Fruit fly (Drosophila melanogaster) whole organism, embryonic: ENCODE measurements around the gene ph-p.

Experiments used
- Adf1 ChIP-seq: fragments of 200-800 bp; sonication (Bioruptor generic); IDR thresholded peaks from 2 replicates; pipeline ENCODE4 v1.3.6; 2022; ENCODE audit warnings: missing biosample characterization, missing genetic modification characterization
- Atf6 ChIP-seq: fragments of 200-800 bp; sonication (Bioruptor generic); IDR thresholded peaks from 2 replicates; pipeline ENCODE4 v1.3.6; 2022; ENCODE audit warnings: missing biosample characterization, missing genetic modification characterization
- CG10209 ChIP-seq: fragments of 200-800 bp; sonication (Bioruptor generic); optimal IDR thresholded peaks from 3 replicates; lab custom pipeline; 2017; ENCODE audit warnings: missing biosample characterization, mild to moderate bottlenecking, missing genetic modification characterization, missing genetic modification reagents
- CG10462 ChIP-seq: fragments of 200-800 bp; sonication (Bioruptor generic); optimal IDR thresholded peaks from 2 replicates; lab custom pipeline; 2016; ENCODE audit warnings: missing biosample characterization, missing genetic modification characterization
- CG12104 ChIP-seq: fragments of 200-800 bp; sonication (Bioruptor generic); optimal IDR thresholded peaks from 3 replicates; lab custom pipeline; 2016; ENCODE audit warnings: missing biosample characterization, missing genetic modification characterization
- CG1233 ChIP-seq: fragments of 200-800 bp; sonication (Bioruptor generic); optimal IDR thresholded peaks from 4 replicates; lab custom pipeline; 2018; ENCODE audit warnings: missing biosample characterization, mild to moderate bottlenecking, missing genetic modification characterization
- CG13894 ChIP-seq: fragments of 200-800 bp; sonication (Bioruptor generic); optimal IDR thresholded peaks from 3 replicates; lab custom pipeline; 2018; ENCODE audit warnings: missing biosample characterization, mild to moderate bottlenecking, missing genetic modification characterization, moderate library complexity
- CG16863 ChIP-seq: fragments of 200-800 bp; sonication (Bioruptor generic); optimal IDR thresholded peaks from 3 replicates; lab custom pipeline; 2016; ENCODE audit warnings: missing biosample characterization, missing genetic modification characterization
- CG17186 ChIP-seq: fragments of 200-800 bp; sonication (Bioruptor generic); optimal IDR thresholded peaks from 3 replicates; lab custom pipeline; 2017; ENCODE audit warnings: missing biosample characterization, missing genetic modification reagents, missing genetic modification characterization
- CG1832 ChIP-seq: fragments of 200-800 bp; sonication (Bioruptor generic); optimal IDR thresholded peaks from 2 replicates; lab custom pipeline; 2017; ENCODE audit warnings: missing biosample characterization, mild to moderate bottlenecking, missing genetic modification characterization, inconsistent platforms
- CG18476 ChIP-seq: fragments of 200-800 bp; sonication (Bioruptor generic); optimal IDR thresholded peaks from 2 replicates; lab custom pipeline; 2016; ENCODE audit warnings: missing biosample characterization, mild to moderate bottlenecking, missing genetic modification characterization
- CG2120 ChIP-seq: fragments of 200-800 bp; sonication (Bioruptor generic); optimal IDR thresholded peaks from 3 replicates; lab custom pipeline; 2016; ENCODE audit warnings: missing biosample characterization, missing genetic modification characterization
- CG2678 ChIP-seq: fragments of 200-800 bp; sonication (Bioruptor generic); optimal IDR thresholded peaks from 3 replicates; lab custom pipeline; 2019; ENCODE audit warnings: missing biosample characterization, mild to moderate bottlenecking, missing genetic modification characterization, moderate library complexity
- CG2712 ChIP-seq: fragments of 200-800 bp; optimal IDR thresholded peaks from 3 replicates; lab custom pipeline; 2019; ENCODE audit warnings: missing biosample characterization, mild to moderate bottlenecking, missing genetic modification characterization, moderate library complexity
- CG2889 ChIP-seq: fragments of 200-800 bp; sonication (Bioruptor generic); IDR thresholded peaks from 3 replicates; pipeline ENCODE4 v1.3.6; 2022; ENCODE audit warnings: missing biosample characterization, missing genetic modification characterization
- CG3065 ChIP-seq: fragments of 200-800 bp; sonication (Bioruptor generic); optimal IDR thresholded peaks from 2 replicates; lab custom pipeline; 2016; ENCODE audit warnings: missing biosample characterization, missing genetic modification characterization
- CG32532 ChIP-seq: fragments of 200-800 bp; sonication (Bioruptor generic); IDR thresholded peaks from 2 replicates; pipeline ENCODE4 v1.3.6; 2022; ENCODE audit warnings: missing biosample characterization, missing genetic modification characterization
- CG34224 ChIP-seq: fragments of 200-800 bp; sonication (Bioruptor generic); IDR thresholded peaks from 3 replicates; pipeline ENCODE4 v1.3.6; 2022; ENCODE audit warnings: missing biosample characterization, missing genetic modification characterization; ENCODE audit not compliant: partially characterized antibody
- CG3726 ChIP-seq: fragments of 200-800 bp; sonication (Bioruptor generic); IDR thresholded peaks from 3 replicates; pipeline ENCODE4, ENCODE4 v1.3.6; 2022; ENCODE audit warnings: missing biosample characterization, missing genetic modification characterization
- CG4360 ChIP-seq: fragments of 200-800 bp; sonication (Bioruptor generic); IDR thresholded peaks from 2 replicates; pipeline ENCODE4 v1.3.6; 2022; ENCODE audit warnings: missing biosample characterization, missing genetic modification characterization
- CG6254 ChIP-seq: fragments of 200-800 bp; sonication (Bioruptor generic); optimal IDR thresholded peaks from 3 replicates; lab custom pipeline; 2017; ENCODE audit warnings: mild to moderate bottlenecking, missing biosample characterization, missing genetic modification reagents, missing genetic modification characterization
- CG6765 ChIP-seq: fragments of 200-800 bp; sonication (Bioruptor generic); optimal IDR thresholded peaks from 3 replicates; lab custom pipeline; 2017; ENCODE audit warnings: missing biosample characterization, mild to moderate bottlenecking, missing genetic modification characterization
- CG6854 ChIP-seq: fragments of 200-800 bp; sonication (Bioruptor generic); optimal IDR thresholded peaks from 3 replicates; lab custom pipeline; 2017; ENCODE audit warnings: missing biosample characterization, mild to moderate bottlenecking, missing genetic modification characterization
- CG8281 ChIP-seq: fragments of 200-800 bp; sonication (Bioruptor generic); optimal IDR thresholded peaks from 2 replicates; lab custom pipeline; 2018; ENCODE audit warnings: missing biosample characterization, mild to moderate bottlenecking, missing genetic modification characterization, moderate library complexity
- CG8290 ChIP-seq, 3 experiments: fragments of 200-800 bp; sonication (Bioruptor generic); optimal IDR thresholded peaks; 2 replicates each; lab custom pipeline; 2016 to 2019; ENCODE audit warnings: missing biosample characterization in 3 of 3, missing genetic modification characterization in 3 of 3, mild to moderate bottlenecking in 2 of 3, moderate library complexity in 1 of 3
- CG9876 ChIP-seq: fragments of 200-800 bp; sonication (Bioruptor generic); optimal IDR thresholded peaks from 2 replicates; lab custom pipeline; 2016; ENCODE audit warnings: missing biosample characterization, missing genetic modification characterization
- D ChIP-seq, 2 experiments: fragments of 200-800 bp in 1 of 2; fragments of >200 bp in 1 of 2; sonication (Bioruptor generic) in 1 of 2; optimal IDR thresholded peaks; 2 replicates in 1 of 2; 3 replicates in 1 of 2; lab custom pipeline; 2017; ENCODE audit warnings: mild to moderate bottlenecking in 1 of 2, missing biosample characterization in 1 of 2, missing genetic modification characterization in 1 of 2, missing genetic modification reagents in 1 of 2
- Drgx ChIP-seq: fragments of 200-800 bp; sonication (Bioruptor generic); IDR thresholded peaks from 2 replicates; pipeline ENCODE4 v1.3.6; 2022; ENCODE audit warnings: missing biosample characterization, missing genetic modification characterization
- Elba2 ChIP-seq: fragments of 200-800 bp; sonication (Bioruptor generic); optimal IDR thresholded peaks from 3 replicates; lab custom pipeline; 2016; ENCODE audit warnings: missing biosample characterization, missing genetic modification characterization
- NC2β ChIP-seq: fragments of 200-800 bp; sonication (Bioruptor generic); optimal IDR thresholded peaks from 2 replicates; lab custom pipeline; 2016; ENCODE audit warnings: missing biosample characterization, missing genetic modification characterization
- TFAM ChIP-seq: fragments of 200-800 bp; sonication (Bioruptor generic); optimal IDR thresholded peaks from 2 replicates; lab custom pipeline; 2017; ENCODE audit warnings: missing biosample characterization, missing genetic modification characterization, inconsistent platforms
- Usf ChIP-seq: fragments of 200-800 bp; sonication (Bioruptor generic); optimal IDR thresholded peaks from 2 replicates; lab custom pipeline; 2017; ENCODE audit warnings: missing genotype, missing biosample characterization, missing genetic modification characterization
- ash1 ChIP-seq: fragments of 200-800 bp; sonication (Bioruptor generic); optimal IDR thresholded peaks from 2 replicates; lab custom pipeline; 2018; ENCODE audit warnings: missing biosample characterization, mild to moderate bottlenecking, missing genetic modification characterization
- ato ChIP-seq: fragments of 200-800 bp; sonication (Bioruptor generic); IDR thresholded peaks from 2 replicates; pipeline ENCODE4 v1.3.6; 2022; ENCODE audit warnings: missing biosample characterization, missing genetic modification characterization; ENCODE audit not compliant: partially characterized antibody
- az2 ChIP-seq: fragments of 200-800 bp; sonication (Bioruptor generic); optimal IDR thresholded peaks from 3 replicates; lab custom pipeline; 2016; ENCODE audit warnings: missing biosample characterization, missing genetic modification characterization
- crc ChIP-seq: fragments of 200-800 bp; sonication (Bioruptor generic); optimal IDR thresholded peaks from 2 replicates; lab custom pipeline; 2016; ENCODE audit warnings: missing biosample characterization, missing genetic modification characterization
- cwo ChIP-seq: fragments of 200-800 bp; sonication (Bioruptor generic); optimal IDR thresholded peaks from 3 replicates; lab custom pipeline; 2017; ENCODE audit warnings: missing biosample characterization, missing genetic modification characterization, mild to moderate bottlenecking, moderate library complexity, missing genetic modification reagents
- da ChIP-seq: fragments of 200-800 bp; sonication (Bioruptor generic); optimal IDR thresholded peaks from 2 replicates; lab custom pipeline; 2016; ENCODE audit warnings: missing biosample characterization, missing genetic modification characterization
- dati ChIP-seq: fragments of 200-800 bp; sonication (Bioruptor generic); IDR thresholded peaks from 2 replicates; pipeline ENCODE4 v1.3.6; 2022; ENCODE audit warnings: missing biosample characterization, missing genetic modification characterization
- ftz-f1 ChIP-seq: fragments of 200-800 bp; sonication (Bioruptor generic); optimal IDR thresholded peaks from 2 replicates; lab custom pipeline; 2016; ENCODE audit warnings: missing biosample characterization, missing genetic modification characterization
- jing ChIP-seq: fragments of 200-800 bp; sonication (Bioruptor generic); optimal IDR thresholded peaks from 2 replicates; lab custom pipeline; 2018; ENCODE audit warnings: missing biosample characterization, mild to moderate bottlenecking, missing genetic modification characterization
- ken ChIP-seq: fragments of 200-800 bp; sonication (Bioruptor generic); IDR thresholded peaks from 3 replicates; pipeline ENCODE4 v1.3.6; 2022; ENCODE audit warnings: missing biosample characterization, missing genetic modification characterization
- lilli ChIP-seq: fragments of 200-800 bp; sonication (Bioruptor generic); optimal IDR thresholded peaks from 3 replicates; lab custom pipeline; 2016; ENCODE audit warnings: missing biosample characterization, missing genetic modification characterization
- mirr ChIP-seq: fragments of 200-800 bp; sonication (Bioruptor generic); optimal IDR thresholded peaks from 3 replicates; lab custom pipeline; 2018; ENCODE audit warnings: missing biosample characterization, mild to moderate bottlenecking, missing genetic modification characterization
- mld ChIP-seq: fragments of 200-800 bp; sonication (Bioruptor generic); IDR thresholded peaks from 3 replicates; pipeline ENCODE4 v1.3.6; 2022; ENCODE audit warnings: missing biosample characterization, missing genetic modification characterization; ENCODE audit not compliant: partially characterized antibody
- p53 ChIP-seq: fragments of 200-800 bp; sonication (Bioruptor generic); optimal IDR thresholded peaks from 2 replicates; lab custom pipeline; 2016; ENCODE audit warnings: missing biosample characterization, missing genetic modification characterization
- pzg ChIP-seq: fragments of 200-800 bp; sonication (Bioruptor generic); optimal IDR thresholded peaks from 3 replicates; lab custom pipeline; 2018; ENCODE audit warnings: missing biosample characterization, mild to moderate bottlenecking, missing genetic modification characterization, moderate library complexity
- ssp ChIP-seq: fragments of 200-800 bp; sonication (Bioruptor generic); IDR thresholded peaks from 2 replicates; pipeline ENCODE4 v1.3.6; 2022; ENCODE audit warnings: missing biosample characterization, missing genetic modification characterization
- tna ChIP-seq: fragments of 200-800 bp; sonication (Bioruptor generic); IDR thresholded peaks from 2 replicates; pipeline ENCODE4 v1.3.6; 2022; ENCODE audit warnings: missing biosample characterization, missing genetic modification characterization; ENCODE audit not compliant: partially characterized antibody
- toy ChIP-seq: fragments of 200-800 bp; sonication (Bioruptor generic); IDR thresholded peaks from 2 replicates; pipeline ENCODE4 v1.3.6; 2022; ENCODE audit warnings: missing biosample characterization, missing genetic modification characterization

Gene ph-p

DNA sequence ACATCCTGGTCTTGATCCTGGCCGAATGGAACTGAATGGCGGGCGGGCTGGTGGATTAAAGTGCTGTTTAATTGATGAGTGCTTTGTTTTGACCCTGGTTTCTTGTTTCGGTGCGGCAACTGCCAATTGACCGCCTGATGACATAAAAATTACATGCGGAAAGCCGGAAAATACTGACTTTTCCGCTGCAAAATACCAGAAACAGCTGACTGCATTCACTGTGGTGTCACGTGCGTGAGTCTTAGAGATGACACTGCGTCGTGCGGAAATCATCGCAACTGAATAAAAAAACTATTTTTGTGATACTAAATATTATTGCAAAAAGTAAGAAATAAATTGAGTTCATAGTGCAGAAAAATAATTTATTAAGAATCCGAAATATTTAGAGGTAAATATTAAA lies 11.3 kb upstream of the ph-p start, which contains the start of gene bcn92 (continued):
- TF ChIP-seq mirr (GFP tag; lab: Kevin White, UChicago) (no peak), mld (peak; percentile 86; the same call in 2 of the 3 replicates), Atf6 (GFP tag; lab: Robert Waterston, UW) (0 out of 2 replicates have a peak, but pooled peaks have one; percentile 23), CG10462 (no peak), CG16863 (GFP tag; lab: Kevin White, UChicago) (no peak), ken (GFP tag; lab: Robert Waterston, UW) (no peak), Usf (GFP tag; lab: Kevin White, UChicago) (peak; percentile 35), NC2β (peak; percentile 10), Adf1 (GFP tag; lab: Robert Waterston, UW) (0 out of 2 replicates have a peak, but pooled peaks have one; percentile 13), CG9876 (GFP tag; lab: Kevin White, UChicago) (no peak), CG4360 (GFP tag; lab: Robert Waterston, UW) (no peak), CG18476 (GFP tag; lab: Kevin White, UChicago) (peak; percentile 9), pzg (GFP tag; lab: Kevin White, UChicago) (peak; percentile 69), ato (GFP tag; lab: Robert Waterston, UW) (peak; percentile 87), D (optimal IDR thresholded peaks at IDR 0.05; lab: Kevin White, UChicago) (no peak), D (GFP tag; optimal IDR thresholded peaks at IDR 0.05; lab: Kevin White, UChicago) (no peak), CG32532 (GFP tag; lab: Robert Waterston, UW) (peak; percentile 61), CG6254 (no peak), dati (GFP tag; lab: Robert Waterston, UW) (no peak), CG34224 (peak; percentile 93), ash1 (no peak), CG2712 (peak; percentile 43), CG6854 (GFP tag; lab: Kevin White, UChicago) (no peak), da (GFP tag; lab: Kevin White, UChicago) (no peak), CG1832 (GFP tag; lab: Kevin White, UChicago) (no peak), toy (GFP tag; lab: Robert Waterston, UW) (no peak), CG2678 (tag; lab: Kevin White, UChicago) (peak; percentile 42), CG3065 (no peak), CG2889 (GFP tag; lab: Robert Waterston, UW) (no peak), CG10209 (GFP tag; lab: Kevin White, UChicago) (peak; percentile 19), ssp (no peak), lilli (peak; percentile 57), CG1233 (GFP tag; lab: Kevin White, UChicago) (no peak), cwo (peak; percentile 51), TFAM (GFP tag; lab: Kevin White, UChicago) (no peak), CG8290 (GFP tag; optimal IDR thresholded peaks at IDR 0.05; lab: Kevin White, UChicago) (peak; percentile 37), CG8290 (tag; optimal IDR thresholded peaks at IDR 0.05; lab: Kevin White, UChicago) (peak in 1 of 2 experiments; percentile 56), CG3726 (GFP tag; lab: Robert Waterston, UW) (no peak), CG2120 (GFP tag; lab: Kevin White, UChicago) (peak; percentile 65), jing (GFP tag; lab: Kevin White, UChicago) (no peak), ftz-f1 (GFP tag; lab: Kevin White, UChicago) (peak; percentile 48), Elba2 (GFP tag; lab: Kevin White, UChicago) (peak; percentile 92), CG12104 (GFP tag; lab: Kevin White, UChicago) (no peak), Drgx (0 out of 2 replicates have a peak, but pooled peaks have one; percentile 8), CG17186 (no peak), CG8281 (tag; lab: Kevin White, UChicago) (no peak), crc (GFP tag; lab: Kevin White, UChicago) (peak; percentile 6), CG6765 (GFP tag; lab: Kevin White, UChicago) (no peak), p53 (GFP tag; lab: Kevin White, UChicago) (no peak), CG13894 (tag; lab: Kevin White, UChicago) (no peak), az2 (GFP tag; lab: Kevin White, UChicago) (peak; percentile 32), tna (GFP tag; lab: Robert Waterston, UW) (peak; percentile 85)
